Worm (Caenorhabditis elegans): ENCODE results near the gene T13F2.4.

- TF ChIP-seq unc-55 (GFP tag; optimal IDR thresholded peaks at IDR 0.05) (no peak), C38D4.7 (GFP tag; optimal IDR thresholded peaks at IDR 0.05) (no peak), nfya-1 (tag; optimal IDR thresholded peaks at IDR 0.05) (no peak), ztf-16 (tag; optimal IDR thresholded peaks at IDR 0.05) (no peak), ceh-6 (GFP tag; optimal IDR thresholded peaks at IDR 0.05) (no peak), lim-6 (tag; optimal IDR thresholded peaks at IDR 0.05) (no peak), elt-4 (tag; optimal IDR thresholded peaks at IDR 0.05) (no peak), ceh-19 (GFP tag; optimal IDR thresholded peaks at IDR 0.05) (no peak), tbx-2 (tag; optimal IDR thresholded peaks at IDR 0.05) (no peak)
Measured at ce11 chrIV:9821621-9822020, 32.0 kb downstream of the T13F2.4 start, which contains the start of gene col-123.
